Worm (Caenorhabditis elegans) whole organism, young adult: Measurements from ENCODE around the gene alh-13.

Source experiments
- B0261.1 ChIP-seq: sonication (generic microtip); optimal IDR thresholded peaks from 2 replicates; lab custom pipeline; 2016; ENCODE audit warnings: mild to moderate bottlenecking, missing genetic modification characterization, moderate library complexity, missing compliant biosample characterization
- B0336.3 ChIP-seq: fragments of 200-800 bp; sonication (Bioruptor generic); IDR thresholded peaks from 2 replicates; pipeline ENCODE4 v1.3.6; 2022; ENCODE audit warnings: missing genetic modification characterization, missing compliant biosample characterization
- C06A6.2 ChIP-seq: fragments of 200-800 bp; sonication (Bioruptor generic); conservative IDR thresholded peaks from 2 replicates; pipeline ENCODE4 v1.3.6; 2022; ENCODE audit warnings: missing genetic modification characterization, missing compliant biosample characterization
- F33H1.4 ChIP-seq: fragments of 200-800 bp; sonication (Bioruptor generic); IDR thresholded peaks from 2 replicates; pipeline ENCODE4 v1.3.6; 2022; ENCODE audit warnings: missing genetic modification reagents, missing genetic modification characterization, missing compliant biosample characterization
- F37B4.10 ChIP-seq: fragments of 200-800 bp; sonication (Bioruptor generic); IDR thresholded peaks from 2 replicates; pipeline ENCODE4 v1.3.6; 2022; ENCODE audit warnings: missing genetic modification characterization, missing compliant biosample characterization
- F55B11.4 ChIP-seq: sonication (generic microtip); optimal IDR thresholded peaks from 2 replicates; lab custom pipeline; 2016; ENCODE audit warnings: missing compliant biosample characterization, missing genetic modification characterization, borderline replicate concordance; ENCODE audit not compliant: insufficient read depth
- K12H6.12 ChIP-seq: fragments of 200-800 bp; sonication (Bioruptor generic); optimal IDR thresholded peaks from 2 replicates; lab custom pipeline; 2018; ENCODE audit warnings: mild to moderate bottlenecking, missing genetic modification characterization, missing compliant biosample characterization
- Y56A3A.18 ChIP-seq: fragments of 200-800 bp; sonication (Bioruptor generic); IDR thresholded peaks from 2 replicates; pipeline ENCODE4 v1.3.6; 2022; ENCODE audit warnings: missing genetic modification reagents, missing genetic modification characterization, missing compliant biosample characterization
- aptf-3 ChIP-seq: fragments of 200-800 bp; sonication (Bioruptor generic); IDR thresholded peaks from 2 replicates; pipeline ENCODE4 v1.3.6; 2022; ENCODE audit warnings: missing genetic modification characterization, missing compliant biosample characterization
- attf-5 ChIP-seq: fragments of 200-800 bp; sonication (Bioruptor generic); optimal IDR thresholded peaks from 2 replicates; lab custom pipeline; 2018; ENCODE audit warnings: mild to moderate bottlenecking, missing genetic modification characterization, missing compliant biosample characterization
- cebp-1 ChIP-seq, 2 experiments: fragments of 200-800 bp in 1 of 2; sonication (Bioruptor generic) in 1 of 2; sonication (generic microtip) in 1 of 2; IDR thresholded peaks in 1 of 2; optimal IDR thresholded peaks in 1 of 2; 2 replicates each; pipeline versions ENCODE4 v1.3.6 to Lab custom; 2017 to 2022; ENCODE audit warnings: missing compliant biosample characterization in 2 of 2, missing genetic modification characterization in 2 of 2, mild to moderate bottlenecking in 1 of 2, missing genetic modification reagents in 1 of 2, moderate library complexity in 1 of 2
- ceh-58 ChIP-seq: fragments of 200-800 bp; sonication (Bioruptor generic); IDR thresholded peaks from 2 replicates; pipeline ENCODE4 v1.3.6; 2022; ENCODE audit warnings: missing genetic modification characterization, missing compliant biosample characterization
- chd-7 ChIP-seq: sonication (generic microtip); optimal IDR thresholded peaks from 2 replicates; lab custom pipeline; 2016; ENCODE audit warnings: mild to moderate bottlenecking, missing genetic modification characterization, moderate library complexity, missing compliant biosample characterization
- die-1 ChIP-seq: sonication (generic microtip); optimal IDR thresholded peaks from 2 replicates; lab custom pipeline; 2016; ENCODE audit warnings: missing genotype, mild to moderate bottlenecking, missing genetic modification characterization, missing compliant biosample characterization
- egl-18 ChIP-seq: fragments of 200-800 bp; sonication (Bioruptor generic); IDR thresholded peaks from 2 replicates; pipeline ENCODE4 v1.3.6; 2022; ENCODE audit warnings: missing genetic modification reagents, missing genetic modification characterization, missing compliant biosample characterization
- gei-17 ChIP-seq: fragments of 200-800 bp; sonication (Bioruptor generic); optimal IDR thresholded peaks from 2 replicates; lab custom pipeline; 2018; ENCODE audit warnings: mild to moderate bottlenecking, missing genetic modification characterization, missing compliant biosample characterization
- let-607 ChIP-seq, 2 experiments: fragments of 200-800 bp in 1 of 2; sonication (Bioruptor generic) in 1 of 2; sonication (generic microtip) in 1 of 2; optimal IDR thresholded peaks; 2 replicates each; lab custom pipeline; 2016 to 2018; ENCODE audit warnings: mild to moderate bottlenecking in 2 of 2, missing compliant biosample characterization in 2 of 2, missing genetic modification characterization in 2 of 2, moderate library complexity in 2 of 2, missing genotype in 1 of 2
- lin-26 ChIP-seq: fragments of 200-800 bp; sonication (Bioruptor generic); IDR thresholded peaks from 2 replicates; pipeline ENCODE4 v1.3.6; 2022; ENCODE audit warnings: missing genetic modification reagents, missing genetic modification characterization, missing compliant biosample characterization
- lir-1 ChIP-seq: fragments of 200-800 bp; sonication (Bioruptor generic); conservative IDR thresholded peaks from 2 replicates; pipeline ENCODE4 v1.3.6; 2022; ENCODE audit warnings: missing genetic modification reagents, missing genetic modification characterization, missing compliant biosample characterization
- lsy-27 ChIP-seq: sonication (generic microtip); optimal IDR thresholded peaks from 2 replicates; lab custom pipeline; 2017; ENCODE audit warnings: missing genetic modification characterization, mild to moderate bottlenecking, missing compliant biosample characterization, antibody characterized with exemption, missing genotype, borderline replicate concordance; ENCODE audit not compliant: insufficient read depth
- madf-10 ChIP-seq: sonication (generic microtip); optimal IDR thresholded peaks from 2 replicates; lab custom pipeline; 2016; ENCODE audit warnings: mild to moderate bottlenecking, missing genetic modification characterization, missing compliant biosample characterization
- madf-8 ChIP-seq: fragments of 200-800 bp; sonication (Bioruptor generic); conservative IDR thresholded peaks from 2 replicates; pipeline ENCODE4 v1.3.6; 2022; ENCODE audit warnings: missing genetic modification reagents, missing genetic modification characterization, missing compliant biosample characterization
- mcd-1 ChIP-seq: fragments of 200-800 bp; sonication (Bioruptor generic); IDR thresholded peaks from 2 replicates; pipeline ENCODE4 v1.3.6; 2022; ENCODE audit warnings: missing genetic modification reagents, missing genetic modification characterization, missing compliant biosample characterization
- mel-28 ChIP-seq: sonication (generic microtip); optimal IDR thresholded peaks from 2 replicates; lab custom pipeline; 2016; ENCODE audit warnings: borderline replicate concordance, mild to moderate bottlenecking, missing genetic modification characterization, missing compliant biosample characterization
- nfya-1 ChIP-seq: sonication (generic microtip); optimal IDR thresholded peaks from 2 replicates; lab custom pipeline; 2017; ENCODE audit warnings: antibody characterized with exemption, missing compliant biosample characterization, missing genetic modification characterization, borderline replicate concordance; ENCODE audit not compliant: insufficient read depth
- nhr-80 ChIP-seq: sonication (generic microtip); optimal IDR thresholded peaks from 2 replicates; lab custom pipeline; 2016; ENCODE audit warnings: missing genetic modification characterization, missing compliant biosample characterization
- rec-8 ChIP-seq, 2 experiments: sonication (generic microtip); optimal IDR thresholded peaks; 2 replicates each; lab custom pipeline; 2016; ENCODE audit warnings: mild to moderate bottlenecking in 2 of 2, missing genetic modification characterization in 2 of 2, missing genetic modification reagents in 2 of 2, missing genotype in 2 of 2, missing biosample characterization in 1 of 2, missing compliant biosample characterization in 1 of 2, moderate library complexity in 1 of 2
- snpc-3.4 ChIP-seq: sonication (generic microtip); optimal IDR thresholded peaks from 2 replicates; lab custom pipeline; 2017; ENCODE audit warnings: missing genetic modification characterization, mild to moderate bottlenecking, missing compliant biosample characterization, antibody characterized with exemption, moderate library complexity, missing genotype, missing genetic modification reagents
- tbp1 ChIP-seq: fragments of 200-800 bp; sonication (Bioruptor generic); optimal IDR thresholded peaks from 2 replicates; lab custom pipeline; 2018; ENCODE audit warnings: mild to moderate bottlenecking, missing genetic modification characterization, missing compliant biosample characterization
- tbx-9 ChIP-seq: sonication (generic microtip); optimal IDR thresholded peaks from 2 replicates; lab custom pipeline; 2016; ENCODE audit warnings: borderline replicate concordance, missing genetic modification characterization, inconsistent platforms, missing compliant biosample characterization
- unc-62 ChIP-seq: fragments of 150-350 bp; optimal IDR thresholded peaks from 2 replicates; lab custom pipeline; 2014; ENCODE audit warnings: missing biosample characterization, missing genetic modification reagents, missing genetic modification characterization
- xnd-1 ChIP-seq: sonication (generic microtip); optimal IDR thresholded peaks from 2 replicates; lab custom pipeline; 2016; ENCODE audit warnings: missing genotype, missing genetic modification reagents, missing genetic modification characterization, missing compliant biosample characterization
- ztf-18 ChIP-seq: sonication (generic microtip); optimal IDR thresholded peaks from 2 replicates; lab custom pipeline; 2016; ENCODE audit warnings: missing genotype, mild to moderate bottlenecking, missing genetic modification characterization, missing compliant biosample characterization

alh-13 gene

DNA sequence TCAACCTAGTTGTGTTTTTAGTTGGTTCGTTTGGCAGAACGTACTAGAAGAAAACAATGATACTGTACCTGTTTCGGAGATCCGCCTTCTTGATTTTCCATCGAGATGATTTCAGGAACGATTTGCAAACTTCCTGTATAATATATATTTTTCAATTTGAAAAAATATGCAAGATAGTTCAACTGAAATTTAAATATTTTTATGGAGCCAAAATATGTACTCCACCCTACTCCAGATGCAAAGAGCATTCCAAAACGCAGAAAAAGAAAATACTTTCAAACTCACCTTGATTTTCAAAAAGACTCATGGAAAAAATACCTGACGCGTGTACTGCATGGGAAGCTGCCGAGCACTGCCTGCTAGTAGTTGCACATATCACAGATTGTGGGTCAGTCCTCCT is 31.3 kb downstream of the alh-13 start, which contains the start of gene gei-3:
Gene gei-3, minus strand, starts transcription at position 101 of the 400 bp plus-strand sequence.
- TF ChIP-seq aptf-3 (GFP tag; lab: Robert Waterston, UW) (no peak), ztf-18 (tag; lab: Kevin White, UChicago) (no peak), attf-5 (no peak), lir-1 (GFP tag; lab: Robert Waterston, UW) (no peak), madf-8 (GFP tag; lab: Robert Waterston, UW) (no peak), ceh-58 (no peak), nfya-1 (tag; lab: Kevin White, UChicago) (no peak), K12H6.12 (tag; lab: Kevin White, UChicago) (no peak)

DNA sequence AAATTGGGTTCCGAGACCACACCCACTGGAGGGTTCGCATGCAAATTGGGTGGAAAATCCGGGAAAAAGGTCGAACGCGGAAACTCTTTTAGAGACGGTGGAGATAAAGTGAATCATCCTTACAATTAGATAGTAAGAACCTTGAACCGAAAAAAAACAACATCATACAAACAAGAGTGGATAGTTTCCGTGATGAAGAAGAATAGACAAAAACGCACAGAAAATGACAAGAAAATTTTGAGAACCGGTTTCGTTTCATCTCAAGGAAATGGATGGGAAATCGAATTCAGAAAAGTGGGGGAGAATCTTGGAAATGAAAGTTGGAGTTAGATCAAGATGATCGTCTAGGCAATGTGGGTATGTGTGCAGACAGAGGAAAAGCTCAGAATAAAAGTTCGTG is 33.2 kb downstream of the alh-13 start:
- TF ChIP-seq mcd-1 (GFP tag; lab: Robert Waterston, UW): no peak

DNA sequence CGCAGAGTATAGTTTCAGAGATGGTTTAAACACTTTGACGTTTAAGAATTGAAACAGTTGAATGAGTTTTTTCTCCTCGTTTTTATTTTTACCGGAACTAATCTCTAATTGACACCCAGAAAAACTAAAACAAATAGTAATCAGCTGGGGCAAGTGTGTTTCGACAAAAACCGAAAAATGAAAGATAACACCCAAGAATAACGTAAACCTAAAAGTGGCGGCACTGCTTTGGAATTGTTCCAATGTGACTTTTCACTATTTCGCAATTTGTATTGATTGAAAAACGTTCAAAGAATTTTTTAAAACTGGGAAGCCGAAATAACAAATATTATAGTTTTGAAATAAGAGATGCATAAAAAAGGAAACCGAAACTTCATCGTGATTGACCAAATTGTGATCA is 36.6 kb downstream of the alh-13 start:
- TF ChIP-seq B0261.1 (tag; lab: Kevin White, UChicago) (no peak), C06A6.2 (GFP tag; lab: Robert Waterston, UW) (no peak), nhr-80 (tag; lab: Kevin White, UChicago) (peak; percentile 21), egl-18 (no peak), cebp-1 (GFP tag; IDR thresholded peaks at IDR 0.05; lab: Robert Waterston, UW) (peak; percentile 90), cebp-1 (tag; optimal IDR thresholded peaks at IDR 0.05; lab: Kevin White, UChicago) (peak; percentile 91), let-607 (tag; optimal IDR thresholded peaks at IDR 0.05; lab: Kevin White, UChicago) (no peak), unc-62 (GFP tag; lab: Kevin White, UChicago) (peak; percentile 7), rec-8 (tag; optimal IDR thresholded peaks at IDR 0.05; lab: Kevin White, UChicago) (no peak), ceh-58 (no peak), madf-10 (tag; lab: Kevin White, UChicago) (no peak), F33H1.4 (no peak), F37B4.10 (no peak), lsy-27 (tag; lab: Kevin White, UChicago) (no peak), tbx-9 (tag; lab: Kevin White, UChicago) (no peak), Y56A3A.18 (no peak), tbp1 (GFP tag; lab: Kevin White, UChicago) (no peak)
- TF ChIP-seq, all 124 proteins: peak for 3

DNA sequence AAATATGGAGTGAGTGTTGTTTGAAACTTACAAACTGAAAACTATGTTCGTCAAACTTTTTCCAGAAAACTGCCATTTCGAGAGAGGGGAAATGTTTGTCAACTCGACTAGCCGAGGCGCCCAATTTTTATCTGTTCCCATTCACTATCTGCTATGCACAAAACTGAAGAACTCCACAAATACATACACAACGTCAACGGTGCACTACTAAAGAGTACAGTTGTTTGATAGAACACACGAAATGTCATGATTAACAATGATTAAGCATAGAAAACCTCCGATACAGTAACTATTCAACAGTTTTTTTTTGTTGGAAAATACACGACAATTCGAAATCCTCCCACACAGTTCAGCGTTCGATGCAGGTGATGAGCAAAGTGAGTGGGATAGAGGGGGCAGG is 37.3 kb downstream of the alh-13 start:
- TF ChIP-seq xnd-1 (tag; lab: Kevin White, UChicago): no peak
- no peak for TF ChIP-seq B0336.3

DNA sequence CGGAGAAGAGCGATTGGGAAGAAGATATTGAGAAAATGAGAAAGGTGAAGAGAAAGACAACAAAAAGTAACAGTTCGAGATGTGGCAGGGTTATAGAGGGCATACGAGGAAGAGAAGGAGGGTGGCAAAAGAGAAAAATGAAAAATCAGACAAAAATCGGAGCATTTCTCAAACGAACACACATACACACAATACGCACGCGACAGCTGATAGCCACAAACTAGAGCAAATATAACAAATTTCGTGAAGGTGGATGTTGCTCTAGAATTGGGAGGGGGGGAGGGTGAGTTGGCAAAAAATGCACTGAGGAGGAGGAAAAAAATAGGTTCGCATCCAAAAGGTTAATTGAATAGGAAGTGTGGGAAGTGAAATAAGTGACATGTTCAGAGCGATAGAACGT is 43.0 kb downstream of the alh-13 start:
- no peak for TF ChIP-seq lin-26 (GFP tag; lab: Robert Waterston, UW)
- TF ChIP-seq F55B11.4 (tag; lab: Kevin White, UChicago): no peak
- no peak for TF ChIP-seq mel-28 (tag; lab: Kevin White, UChicago)
- no peak for TF ChIP-seq die-1 (tag; lab: Kevin White, UChicago)
- TF ChIP-seq let-607 (tag; optimal IDR thresholded peaks at IDR 0.05; lab: Kevin White, UChicago): no peak
- TF ChIP-seq aptf-3 (GFP tag; lab: Robert Waterston, UW): no peak
- no peak for TF ChIP-seq chd-7 (tag; lab: Kevin White, UChicago)
- no peak for TF ChIP-seq gei-17
- no peak for TF ChIP-seq snpc-3.4 (tag; lab: Kevin White, UChicago)
